Fruit fly (Drosophila melanogaster): ENCODE results near the gene Polr2H.

The Polr2H gene

DNA sequence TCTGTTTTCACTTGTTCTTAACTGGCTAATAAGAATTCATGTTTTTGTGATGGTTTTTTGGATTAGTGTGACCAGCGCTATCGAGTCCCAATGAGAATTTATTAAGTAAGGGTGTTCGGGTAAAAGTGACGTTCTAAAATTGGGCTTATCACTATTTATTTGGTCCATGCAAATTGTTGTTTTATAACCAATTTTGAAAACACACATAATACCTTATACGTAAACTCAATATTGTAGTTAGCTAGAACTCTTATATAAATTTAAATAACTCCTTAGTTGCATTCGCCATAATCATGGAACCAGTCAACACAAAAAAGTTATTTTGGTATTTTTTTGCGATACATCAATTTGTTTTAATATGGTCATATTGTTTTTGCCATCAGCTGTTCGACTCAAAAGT is 49.0 kb upstream of the Polr2H start, which contains the start of the genes Als2 and CG11248 (continued):
- TF ChIP-seq HLH3B (GFP tag; IDR thresholded peaks at IDR 0.05) (peak; percentile 54; the same call in 1 of the 2 replicates), cad (GFP tag; optimal IDR thresholded peaks at IDR 0.05) (no peak), corto (GFP tag; optimal IDR thresholded peaks at IDR 0.05) (no peak), insv (GFP tag; optimal IDR thresholded peaks at IDR 0.05) (peak; percentile 81 to 96), ase (GFP tag; IDR thresholded peaks at IDR 0.05) (0 out of 3 replicates have a peak, but pooled peaks have one; percentile 18), NC2α (GFP tag; optimal IDR thresholded peaks at IDR 0.05) (no peak), h (optimal IDR thresholded peaks at IDR 0.05) (no peak), CG17385 (GFP tag; optimal IDR thresholded peaks at IDR 0.05) (peak; percentile 60), hkb (optimal IDR thresholded peaks at IDR 0.05) (no peak), hkb (GFP tag; IDR thresholded peaks at IDR 0.05) (peak; percentile 61), H15 (GFP tag; IDR thresholded peaks at IDR 0.05) (no peak; the same call in 2 of the 3 replicates), zfh1 (GFP tag; IDR thresholded peaks at IDR 0.05) (0 out of 3 replicates have a peak, but pooled peaks have one; percentile 47), B-H2 (GFP tag; optimal IDR thresholded peaks at IDR 0.05) (no peak), CG13775 (GFP tag; optimal IDR thresholded peaks at IDR 0.05) (peak; percentile 78), Xbp1 (GFP tag; optimal IDR thresholded peaks at IDR 0.05) (peak; percentile 86), Max (GFP tag; optimal IDR thresholded peaks at IDR 0.05) (peak; percentile 66), Asciz (GFP tag; optimal IDR thresholded peaks at IDR 0.05) (no peak), D (optimal IDR thresholded peaks at IDR 0.05) (no peak), D (GFP tag; optimal IDR thresholded peaks at IDR 0.05) (peak; percentile 60), CG14965 (GFP tag; optimal IDR thresholded peaks at IDR 0.05; ENCODE audit: borderline replicate concordance) (no peak), emc (GFP tag; optimal IDR thresholded peaks at IDR 0.05) (peak; percentile 32), slou (GFP tag; optimal IDR thresholded peaks at IDR 0.05) (no peak), CG3407 (GFP tag; optimal IDR thresholded peaks at IDR 0.05) (peak; percentile 41), CG18476 (GFP tag; optimal IDR thresholded peaks at IDR 0.05) (peak; percentile 58), Six4 (GFP tag; optimal IDR thresholded peaks at IDR 0.05) (peak; percentile 57), esg (GFP tag; conservative IDR thresholded peaks at IDR 0.05) (peak; percentile 62), CG7928 (GFP tag; optimal IDR thresholded peaks at IDR 0.05) (no peak), Bgb (GFP tag; IDR thresholded peaks at IDR 0.05; ENCODE audit: partially characterized antibody) (no peak), CG9817 (tag; optimal IDR thresholded peaks at IDR 0.05) (peak; percentile 87), Ets97D (GFP tag; optimal IDR thresholded peaks at IDR 0.05) (peak; percentile 54), CG16779 (GFP tag; IDR thresholded peaks at IDR 0.05) (no peak), D19A (tag; optimal IDR thresholded peaks at IDR 0.05) (no peak), Side (GFP tag; optimal IDR thresholded peaks at IDR 0.05) (peak; percentile 59), CG30403 (GFP tag; optimal IDR thresholded peaks at IDR 0.05) (peak; percentile 85), knrl (GFP tag; IDR thresholded peaks at IDR 0.05; ENCODE audit: partially characterized antibody) (no peak), tup (GFP tag; optimal IDR thresholded peaks at IDR 0.05) (no peak), CG30020 (tag; optimal IDR thresholded peaks at IDR 0.05) (peak; percentile 84), Atf-2 (GFP tag; optimal IDR thresholded peaks at IDR 0.05) (peak; percentile 66), CG17829 (tag; optimal IDR thresholded peaks at IDR 0.05) (peak; percentile 86), CG33557 (GFP tag; optimal IDR thresholded peaks at IDR 0.05) (peak; percentile 69), CG6272 (GFP tag; IDR thresholded peaks at IDR 0.05) (peak; percentile 61; the same call in 1 of the 2 replicates), aop (GFP tag; IDR thresholded peaks at IDR 0.05) (no peak), hbn (GFP tag; IDR thresholded peaks at IDR 0.05; ENCODE audit: partially characterized antibody) (no peak), CG4424 (GFP tag; optimal IDR thresholded peaks at IDR 0.05) (peak; percentile 70), Doc3 (GFP tag; IDR thresholded peaks at IDR 0.05; ENCODE audit: partially characterized antibody) (no peak), HLH4C (GFP tag; IDR thresholded peaks at IDR 0.05; ENCODE audit: partially characterized antibody) (no peak), oc (tag; optimal IDR thresholded peaks at IDR 0.05) (no peak), jigr1 (GFP tag; IDR thresholded peaks at IDR 0.05) (no peak), pros (GFP tag; optimal IDR thresholded peaks at IDR 0.05) (no peak), ro (GFP tag; IDR thresholded peaks at IDR 0.05) (no peak), Blimp-1 (GFP tag; optimal IDR thresholded peaks at IDR 0.05) (peak; percentile 68), BtbVII (GFP tag; optimal IDR thresholded peaks at IDR 0.05) (no peak)

Measured in whole organism, embryonic.